Fruit fly (Drosophila melanogaster) whole organism: ENCODE results near the gene CG43116.

ENCODE experiments used
- CG8478 ChIP-seq: fragments of >200 bp; optimal IDR thresholded peaks from 2 replicates; lab custom pipeline; 2018; ENCODE audit warnings: inconsistent platforms
- Dll ChIP-seq: fragments of >200 bp; optimal IDR thresholded peaks from 2 replicates; lab custom pipeline; 2017
- EcR ChIP-seq, 2 experiments: fragments of >200 bp; optimal IDR thresholded peaks; 2 replicates each; lab custom pipeline; 2017; ENCODE audit warnings: missing biosample characterization in 2 of 2, missing genetic modification characterization in 2 of 2, missing genetic modification reagents in 2 of 2
- pan ChIP-seq: fragments of >200 bp; optimal IDR thresholded peaks from 2 replicates; lab custom pipeline; 2017
- psq ChIP-seq: fragments of >200 bp; optimal IDR thresholded peaks from 2 replicates; lab custom pipeline; 2017
- usp ChIP-seq: fragments of >200 bp; optimal IDR thresholded peaks from 2 replicates; lab custom pipeline; 2017; ENCODE audit warnings: missing biosample characterization, missing genetic modification characterization, mixed read lengths

DNA sequence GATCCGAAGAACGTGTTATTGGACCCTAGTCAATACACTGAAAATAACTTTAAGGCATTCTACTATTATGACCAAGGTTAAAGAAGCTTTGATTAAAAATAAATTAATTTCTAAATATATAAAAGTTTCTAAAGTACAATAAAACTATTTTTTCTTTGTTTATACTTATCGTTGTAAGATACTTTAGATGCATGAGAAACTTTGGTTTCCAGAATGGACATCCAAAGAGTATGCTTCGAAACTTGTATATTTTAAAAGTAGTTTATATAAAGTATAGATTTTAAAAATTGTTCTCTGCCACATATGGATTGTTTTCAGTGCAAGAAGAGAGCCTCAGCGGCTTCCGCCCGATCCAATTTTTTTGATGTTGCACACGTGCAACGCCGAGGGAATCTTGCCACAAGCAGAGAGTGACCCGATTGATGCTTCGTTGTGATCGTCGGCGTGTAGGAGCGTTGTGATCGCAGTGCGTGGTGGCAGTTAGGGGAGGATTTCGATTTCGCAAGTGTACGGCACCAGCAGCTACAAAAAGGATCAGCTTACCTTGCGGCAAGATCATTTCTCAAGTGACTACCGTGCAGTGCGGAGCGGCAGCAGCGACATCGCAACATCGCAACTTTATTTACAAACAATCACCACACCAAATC, 395 bp upstream of the CG43116 start:
- no peak for TF ChIP-seq EcR (GFP tag; optimal IDR thresholded peaks at IDR 0.05; lab: Kevin White, UChicago)
- TF ChIP-seq usp (GFP tag; lab: Kevin White, UChicago), result no peak
- TF ChIP-seq psq (lab: Kevin White, UChicago), result no peak
- no peak for TF ChIP-seq pan
- TF ChIP-seq CG8478 (lab: Kevin White, UChicago), result no peak
- no peak for TF ChIP-seq Dll (lab: Kevin White, UChicago)
